Worm (Caenorhabditis elegans): ENCODE data around the gene srx-73.

The srx-73 gene

DNA sequence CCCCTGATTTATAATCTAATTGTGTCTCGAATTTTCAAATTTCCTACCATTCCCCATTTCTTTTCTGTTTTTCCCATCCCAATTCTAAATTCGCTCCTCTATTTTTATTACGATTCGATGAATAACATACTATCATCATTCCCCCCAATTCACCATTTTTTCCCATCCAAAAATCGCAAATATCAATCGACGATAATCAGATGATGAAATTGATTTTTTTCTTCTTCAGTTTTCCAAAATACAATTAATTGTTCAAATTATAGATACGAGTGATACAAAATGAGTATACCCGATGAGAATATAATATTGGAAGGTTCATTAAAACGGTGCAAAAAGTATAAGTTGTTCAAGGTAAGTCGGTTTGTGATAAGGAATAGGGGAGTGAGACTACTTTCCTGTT lies 22.9 kb downstream of the srx-73 start, which contains the start of gene soc-1:
TSS of gene soc-1 (plus strand) at position 262 of the 400 bp plus-strand sequence.
- TF ChIP-seq T23F11.4 (GFP tag; optimal IDR thresholded peaks at IDR 0.05) (no peak), unc-42 (tag; optimal IDR thresholded peaks at IDR 0.05) (no peak), ets-4 (tag; optimal IDR thresholded peaks at IDR 0.05) (no peak), lim-6 (tag; optimal IDR thresholded peaks at IDR 0.05) (no peak), ceh-14 (tag; optimal IDR thresholded peaks at IDR 0.05) (no peak), mec-3 (tag; optimal IDR thresholded peaks at IDR 0.05; ENCODE audit: borderline replicate concordance) (no peak), ceh-31 (tag; optimal IDR thresholded peaks at IDR 0.05) (no peak), K09A11.1 (tag; optimal IDR thresholded peaks at IDR 0.05; ENCODE audit: insufficient read depth) (no peak)

DNA sequence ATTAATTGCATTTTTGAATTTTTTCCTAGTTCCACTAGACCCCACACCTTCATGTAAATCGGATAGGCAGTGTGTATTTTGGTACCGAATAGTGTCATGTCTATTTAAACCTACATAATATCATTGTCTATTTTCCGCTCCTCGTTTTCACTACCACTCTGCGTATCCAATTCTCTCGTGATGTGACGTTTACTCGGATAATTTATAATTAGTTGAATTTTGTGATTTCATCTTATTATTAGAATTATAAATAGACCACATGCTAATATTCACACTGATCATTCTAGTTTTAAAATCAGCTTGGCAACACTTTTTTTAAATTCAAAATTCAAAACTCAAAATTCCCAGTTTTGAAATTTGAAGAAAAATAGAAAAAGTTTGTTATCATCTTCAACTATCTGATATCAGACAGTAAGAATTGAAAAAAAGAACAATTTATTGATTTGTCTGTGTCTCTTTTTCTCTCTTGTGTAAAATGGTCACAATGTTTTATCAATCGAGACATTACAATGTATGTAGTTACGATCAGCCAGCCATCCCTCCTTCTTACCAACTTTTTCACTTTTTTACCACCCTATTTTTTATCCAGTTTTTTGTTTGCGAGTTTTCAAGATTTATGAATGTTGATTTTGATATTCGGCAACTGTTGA lies 24.9 kb downstream of the srx-73 start:
- TF ChIP-seq mec-3 (tag; optimal IDR thresholded peaks at IDR 0.05; ENCODE audit: borderline replicate concordance) (no peak), pha-2 (tag; optimal IDR thresholded peaks at IDR 0.05) (no peak), fkh-6 (tag; optimal IDR thresholded peaks at IDR 0.05) (no peak), K09A11.1 (tag; optimal IDR thresholded peaks at IDR 0.05; ENCODE audit: insufficient read depth) (no peak), pag-3 (tag; optimal IDR thresholded peaks at IDR 0.05; ENCODE audit: borderline replicate concordance) (no peak), K02D7.2 (tag; optimal IDR thresholded peaks at IDR 0.05) (no peak), rnt-1 (tag; optimal IDR thresholded peaks at IDR 0.05) (no peak), hlh-30 (tag; optimal IDR thresholded peaks at IDR 0.05; ENCODE audit: insufficient read depth) (no peak)

DNA sequence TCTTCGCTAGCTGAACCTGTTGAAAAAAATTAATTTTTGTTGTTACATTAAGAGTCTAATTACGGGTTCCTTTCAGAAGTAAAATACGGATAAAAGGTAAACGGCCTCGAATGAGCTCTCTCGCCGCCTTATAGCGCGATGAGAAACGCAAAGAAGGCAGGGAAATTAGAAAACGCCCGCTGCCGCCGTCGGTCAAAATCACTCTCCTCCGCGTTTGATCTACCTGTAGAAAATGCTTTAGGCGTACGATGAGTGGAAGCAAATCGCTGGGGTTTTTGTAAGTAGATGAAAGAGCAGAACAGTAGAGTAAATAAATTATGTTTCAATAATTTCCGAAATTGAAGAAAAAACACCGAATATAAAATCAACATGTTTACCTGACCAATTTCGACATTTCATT lies 28.4 kb downstream of the srx-73 start:
- no peak for TF ChIP-seq gmeb-2 (tag; optimal IDR thresholded peaks at IDR 0.05)
- TF ChIP-seq ceh-30 (tag; optimal IDR thresholded peaks at IDR 0.05): no peak
- no peak for TF ChIP-seq pha-4 (tag; optimal IDR thresholded peaks at IDR 0.05)
- no peak for TF ChIP-seq ets-4 (tag; optimal IDR thresholded peaks at IDR 0.05)
- TF ChIP-seq sdc-2 (tag; optimal IDR thresholded peaks at IDR 0.05): no peak
- no peak for TF ChIP-seq hlh-6 (tag; optimal IDR thresholded peaks at IDR 0.05)
- no peak for TF ChIP-seq C08G9.2 (tag; optimal IDR thresholded peaks at IDR 0.05)
- TF ChIP-seq eyg-1 (tag; optimal IDR thresholded peaks at IDR 0.05): no peak
- TF ChIP-seq Y22D7AL.16 (tag; optimal IDR thresholded peaks at IDR 0.05): no peak
- TF ChIP-seq ceh-31 (tag; optimal IDR thresholded peaks at IDR 0.05): no peak
- no peak for TF ChIP-seq ceh-14 (tag; optimal IDR thresholded peaks at IDR 0.05)
- TF ChIP-seq pros-1 (tag; optimal IDR thresholded peaks at IDR 0.05): no peak

ce11 chrV:4630267-4630666 lies 35.3 kb downstream of the srx-73 start:
- TF ChIP-seq ama-1 (optimal IDR thresholded peaks at IDR 0.05) (no peak), elt-2 (tag; optimal IDR thresholded peaks at IDR 0.05) (peak; percentile 28), dmd-4 (tag; optimal IDR thresholded peaks at IDR 0.05; ENCODE audit: borderline replicate concordance) (no peak), sdc-2 (tag; optimal IDR thresholded peaks at IDR 0.05) (no peak), ceh-19 (GFP tag; optimal IDR thresholded peaks at IDR 0.05) (no peak), ceh-34 (tag; optimal IDR thresholded peaks at IDR 0.05) (no peak)

DNA sequence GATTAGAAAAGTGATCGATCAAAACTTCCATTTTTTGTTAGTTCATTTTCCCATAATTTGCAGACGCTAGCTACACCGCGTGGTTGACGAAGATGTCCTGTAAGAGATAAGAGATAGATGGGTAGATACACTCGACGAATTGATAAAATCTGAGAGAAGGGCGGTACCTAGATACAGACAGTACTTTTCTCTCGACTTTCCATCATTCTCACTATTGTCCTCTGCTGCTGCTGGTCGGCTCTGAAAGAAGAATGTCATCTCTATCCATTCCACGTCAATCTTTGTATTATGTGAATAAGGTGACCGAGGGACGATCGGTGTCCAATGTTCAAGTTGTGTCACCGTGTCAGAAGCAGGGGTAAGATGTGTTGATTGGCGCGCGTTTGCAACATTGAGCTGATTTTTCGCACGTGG lies 37.0 kb downstream of the srx-73 start, which contains the start of gene pmt-2:
TSS of gene pmt-2 (plus strand) at position 64 of the 414 bp plus-strand sequence.
- TF ChIP-seq rnt-1 (tag; optimal IDR thresholded peaks at IDR 0.05) (peak; percentile 56), K02D7.2 (tag; optimal IDR thresholded peaks at IDR 0.05) (no peak)

DNA sequence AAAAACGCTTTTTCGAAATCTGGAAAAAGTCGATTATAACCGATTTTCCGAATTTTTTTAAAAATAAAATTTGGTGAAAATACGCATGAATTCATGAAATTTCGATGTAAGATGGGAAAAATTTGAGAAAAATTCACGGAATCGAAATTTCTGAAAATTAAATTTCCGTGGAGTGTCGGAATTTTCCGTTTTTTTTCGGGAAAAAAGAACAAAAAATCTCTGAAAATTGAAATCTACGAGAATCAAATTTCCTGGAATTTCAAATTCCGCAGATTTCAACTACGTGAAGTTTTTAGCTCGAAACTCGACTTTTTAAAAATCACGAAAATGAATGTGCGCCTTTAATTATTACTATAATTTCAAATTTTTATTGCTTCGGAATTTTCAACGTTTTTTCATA lies 39.2 kb downstream of the srx-73 start:
- TF ChIP-seq nfya-1 (tag; optimal IDR thresholded peaks at IDR 0.05): no peak
- TF ChIP-seq ttx-3 (tag; optimal IDR thresholded peaks at IDR 0.05): no peak
- no peak for TF ChIP-seq hlh-30 (tag; optimal IDR thresholded peaks at IDR 0.05; ENCODE audit: insufficient read depth)
- TF ChIP-seq sox-2 (GFP tag; IDR thresholded peaks at IDR 0.05): no peak
- no peak for TF ChIP-seq F13H6.1 (tag; optimal IDR thresholded peaks at IDR 0.05)
- TF ChIP-seq elt-4 (tag; optimal IDR thresholded peaks at IDR 0.05): no peak
- no peak for TF ChIP-seq zip-5 (tag; optimal IDR thresholded peaks at IDR 0.05)
- TF ChIP-seq sox-4 (tag; optimal IDR thresholded peaks at IDR 0.05): no peak
- TF ChIP-seq lin-11 (tag; optimal IDR thresholded peaks at IDR 0.05): no peak
- no peak for TF ChIP-seq ama-1 (optimal IDR thresholded peaks at IDR 0.05)
- TF ChIP-seq K02D7.2 (tag; optimal IDR thresholded peaks at IDR 0.05): no peak
- no peak for TF ChIP-seq dve-1 (tag; optimal IDR thresholded peaks at IDR 0.05)
- TF ChIP-seq nhr-232 (tag; optimal IDR thresholded peaks at IDR 0.05): no peak
- TF ChIP-seq unc-55 (GFP tag; optimal IDR thresholded peaks at IDR 0.05): no peak
- TF ChIP-seq ahr-1 (tag; optimal IDR thresholded peaks at IDR 0.05): no peak
